Worm (Caenorhabditis elegans) whole organism, L3 larva: ENCODE measurements around the gene gfl-1.

Source experiments
- R02D3.7 ChIP-seq: fragments of 150-350 bp; optimal IDR thresholded peaks from 2 replicates; lab custom pipeline; 2014; ENCODE audit warnings: missing biosample characterization, missing genetic modification characterization
- aly-2 ChIP-seq: fragments of 150-350 bp; optimal IDR thresholded peaks from 2 replicates; lab custom pipeline; 2014; ENCODE audit warnings: missing biosample characterization, missing genetic modification characterization
- ama-1 ChIP-seq: fragments of 150-350 bp; optimal IDR thresholded peaks from 2 replicates; lab custom pipeline; 2018
- ceh-82 ChIP-seq: fragments of 150-350 bp; optimal IDR thresholded peaks from 2 replicates; lab custom pipeline; 2014; ENCODE audit warnings: missing biosample characterization, missing genetic modification characterization
- ceh-9 ChIP-seq: sonication (generic microtip); optimal IDR thresholded peaks from 2 replicates; lab custom pipeline; 2018; ENCODE audit warnings: missing biosample characterization, missing genetic modification characterization
- elt-1 ChIP-seq: fragments of 150-350 bp; optimal IDR thresholded peaks from 2 replicates; lab custom pipeline; 2014; ENCODE audit warnings: missing biosample characterization, missing genetic modification characterization
- elt-2 ChIP-seq: sonication (generic microtip); optimal IDR thresholded peaks from 2 replicates; lab custom pipeline; 2016; ENCODE audit warnings: missing genetic modification reagents, mild to moderate bottlenecking, missing genetic modification characterization, missing compliant biosample characterization
- elt-3 ChIP-seq, 3 experiments: fragments of 150-350 bp in 1 of 3; sonication (generic microtip) in 2 of 3; optimal IDR thresholded peaks; 2 replicates in 2 of 3; 4 replicates in 1 of 3; lab custom pipeline; 2014 to 2017; ENCODE audit warnings: missing biosample characterization in 3 of 3, missing genetic modification characterization in 3 of 3
- eor-1 ChIP-seq, 2 experiments: fragments of 150-350 bp; optimal IDR thresholded peaks; 2 replicates each; lab custom pipeline; 2014 to 2018; ENCODE audit warnings: missing biosample characterization in 2 of 2, missing genetic modification characterization in 2 of 2
- fkh-10 ChIP-seq: sonication (generic microtip); optimal IDR thresholded peaks from 2 replicates; lab custom pipeline; 2017; ENCODE audit warnings: missing biosample characterization, missing genetic modification reagents, missing genetic modification characterization
- hmg-11 ChIP-seq: sonication (generic microtip); optimal IDR thresholded peaks from 2 replicates; lab custom pipeline; 2016; ENCODE audit warnings: missing genetic modification characterization, missing compliant biosample characterization
- jun-1 ChIP-seq: fragments of 150-350 bp; optimal IDR thresholded peaks from 2 replicates; lab custom pipeline; 2014; ENCODE audit warnings: missing biosample characterization, missing genetic modification reagents, missing genetic modification characterization
- lin-15B ChIP-seq: fragments of 150-350 bp; optimal IDR thresholded peaks from 2 replicates; lab custom pipeline; 2014; ENCODE audit warnings: missing biosample characterization, missing genetic modification characterization
- lsy-12 ChIP-seq: sonication (generic microtip); optimal IDR thresholded peaks from 2 replicates; lab custom pipeline; 2016; ENCODE audit warnings: mild to moderate bottlenecking, missing genetic modification characterization, missing compliant biosample characterization
- mml-1 ChIP-seq: fragments of 150-350 bp; sonication (generic microtip); optimal IDR thresholded peaks from 3 replicates; lab custom pipeline; 2014; ENCODE audit warnings: missing biosample characterization, missing genetic modification characterization
- nfya-1 ChIP-seq: sonication (generic microtip); optimal IDR thresholded peaks from 2 replicates; lab custom pipeline; 2017; ENCODE audit warnings: missing genetic modification characterization, mild to moderate bottlenecking, missing compliant biosample characterization, antibody characterized with exemption, moderate library complexity; ENCODE audit not compliant: insufficient read depth
- nhr-11 ChIP-seq: fragments of 150-350 bp; optimal IDR thresholded peaks from 2 replicates; lab custom pipeline; 2014; ENCODE audit warnings: missing biosample characterization, missing genetic modification characterization
- nhr-12 ChIP-seq: fragments of 150-350 bp; optimal IDR thresholded peaks from 2 replicates; lab custom pipeline; 2014; ENCODE audit warnings: missing biosample characterization, missing genetic modification characterization
- nhr-23 ChIP-seq: fragments of 150-350 bp; optimal IDR thresholded peaks from 2 replicates; lab custom pipeline; 2014; ENCODE audit warnings: missing biosample characterization, missing genetic modification reagents, missing genetic modification characterization
- nhr-25 ChIP-seq: sonication (generic microtip); optimal IDR thresholded peaks from 2 replicates; lab custom pipeline; 2017; ENCODE audit warnings: missing biosample characterization, missing genetic modification characterization
- nhr-28 ChIP-seq: fragments of 150-350 bp; optimal IDR thresholded peaks from 2 replicates; lab custom pipeline; 2014; ENCODE audit warnings: missing biosample characterization, missing genetic modification characterization
- nhr-43 ChIP-seq: sonication (generic microtip); optimal IDR thresholded peaks from 2 replicates; lab custom pipeline; 2016; ENCODE audit warnings: mild to moderate bottlenecking, missing genetic modification characterization, missing compliant biosample characterization; ENCODE audit not compliant: poor library complexity, severe bottlenecking
- nhr-67 ChIP-seq: fragments of 150-350 bp; optimal IDR thresholded peaks from 2 replicates; lab custom pipeline; 2014; ENCODE audit warnings: missing biosample characterization, missing genetic modification characterization
- nhr-77 ChIP-seq: fragments of 150-350 bp; optimal IDR thresholded peaks from 2 replicates; lab custom pipeline; 2014; ENCODE audit warnings: missing biosample characterization, missing genetic modification characterization
- pha-4 ChIP-seq: fragments of 150-350 bp; optimal IDR thresholded peaks from 2 replicates; lab custom pipeline; 2014; ENCODE audit warnings: missing biosample characterization, missing genetic modification reagents, missing genetic modification characterization
- pqm-1 ChIP-seq: fragments of 150-350 bp; optimal IDR thresholded peaks from 2 replicates; lab custom pipeline; 2017; ENCODE audit warnings: missing biosample characterization, missing genetic modification characterization, inconsistent platforms
- skn-1 ChIP-seq: fragments of 150-350 bp; optimal IDR thresholded peaks from 2 replicates; lab custom pipeline; 2014; ENCODE audit warnings: missing biosample characterization, missing genetic modification characterization
- snpc-4 ChIP-seq: fragments of 150-350 bp; optimal IDR thresholded peaks from 2 replicates; lab custom pipeline; 2014; ENCODE audit warnings: missing biosample characterization, missing genetic modification characterization
- tbx-2 ChIP-seq: sonication (generic microtip); optimal IDR thresholded peaks from 2 replicates; lab custom pipeline; 2016; ENCODE audit warnings: mild to moderate bottlenecking, missing genetic modification characterization, missing compliant biosample characterization
- zag-1 ChIP-seq: fragments of 150-350 bp; optimal IDR thresholded peaks from 2 replicates; lab custom pipeline; 2014; ENCODE audit warnings: missing biosample characterization, missing genetic modification characterization

Gene gfl-1

DNA sequence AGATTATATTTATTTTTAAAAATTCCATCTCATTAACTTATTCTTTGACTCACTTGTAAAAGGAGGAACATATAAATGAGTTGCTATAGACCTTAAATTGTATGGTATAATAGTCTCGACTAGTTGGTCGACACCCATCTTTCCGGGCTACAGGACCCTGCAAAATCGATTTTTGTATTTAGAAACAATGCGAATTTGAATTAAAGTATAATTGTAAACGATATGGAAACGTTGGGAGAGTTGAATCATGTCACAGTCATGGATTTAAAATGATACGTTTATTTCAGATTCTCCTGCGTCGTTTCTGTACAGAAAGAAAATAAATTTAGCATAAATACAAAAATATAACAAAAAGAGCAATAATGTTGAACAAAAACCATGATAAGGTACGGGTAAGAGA is 42.0 kb upstream of the gfl-1 start, which contains the start of gene catp-8:
TSS of gene catp-8 (minus strand) at position 157 of the 400 bp plus-strand sequence.
- peak; percentile 73 for TF ChIP-seq ama-1 (lab: Kevin White, UChicago)
- TF ChIP-seq fkh-10 (GFP tag; lab: Kevin White, UChicago): no peak

DNA sequence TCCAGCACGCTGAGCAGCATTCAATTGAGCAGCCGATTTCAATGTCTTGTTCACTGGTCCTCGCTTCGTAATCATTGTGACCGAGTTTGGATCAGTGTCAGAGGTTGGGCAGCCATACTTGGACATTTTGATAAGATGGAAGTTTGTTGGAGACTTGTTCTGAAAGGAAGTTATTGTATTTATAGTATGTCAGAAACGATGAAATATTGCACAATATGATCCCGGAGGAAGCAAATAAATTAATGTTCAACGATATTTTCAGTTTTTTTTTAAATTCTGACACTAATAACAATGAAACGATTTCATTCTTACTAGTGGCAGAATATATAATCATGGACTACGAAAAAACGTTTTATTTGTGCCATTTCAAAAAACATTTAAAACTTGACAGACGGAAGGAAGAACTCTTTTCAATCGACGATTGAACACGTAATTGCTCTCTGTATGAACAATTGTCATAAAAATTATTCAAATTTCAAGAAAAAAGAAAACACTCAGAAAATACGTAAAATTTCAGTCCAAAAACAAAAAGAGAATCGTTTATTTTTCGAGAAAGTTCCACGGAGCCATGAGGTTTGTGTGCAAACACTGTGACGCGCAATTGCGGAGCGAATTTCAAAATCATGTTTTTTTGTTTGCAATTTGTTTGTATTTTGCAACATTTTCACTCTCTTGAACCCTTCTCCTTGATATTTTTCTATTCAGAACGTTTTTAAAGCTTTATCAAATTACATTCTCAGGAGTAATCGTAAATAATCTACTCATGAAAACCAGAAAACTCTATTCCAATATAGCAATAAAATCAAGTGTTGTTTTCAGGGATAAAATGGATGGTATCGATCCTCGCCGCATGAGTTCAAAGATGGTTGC is 40.8 kb upstream of the gfl-1 start, which contains the start of the genes mbf-1 and nse-4:
TSS of gene mbf-1 (minus strand) at position 343 of the 870 bp plus-strand sequence.
TSS of gene nse-4 (plus strand) at position 820 of the 870 bp plus-strand sequence.
- TF ChIP-seq hmg-11 (tag; lab: Kevin White, UChicago) (peak; percentile 46), ama-1 (lab: Kevin White, UChicago) (peak; percentile 53), mml-1 (tag; lab: Kevin White, UChicago) (no peak), skn-1 (tag; lab: Kevin White, UChicago) (peak; percentile 71), jun-1 (tag; lab: Kevin White, UChicago) (peak; percentile 53), nhr-23 (tag; lab: Kevin White, UChicago) (peak; percentile 52), R02D3.7 (tag; lab: Kevin White, UChicago) (no peak), snpc-4 (tag; lab: Kevin White, UChicago) (peak; percentile 28), nhr-11 (tag; lab: Kevin White, UChicago) (no peak), nhr-25 (tag; lab: Kevin White, UChicago) (peak; percentile 45), nfya-1 (peak; percentile 79), ceh-82 (no peak), lsy-12 (peak; percentile 31), lin-15B (tag; lab: Kevin White, UChicago) (peak; percentile 49), eor-1 (tag; optimal IDR thresholded peaks at IDR 0.05; lab: Kevin White, UChicago) (peak in 1 of 2 experiments; percentile 62), elt-2 (tag; lab: Kevin White, UChicago) (peak; percentile 38), pha-4 (tag; lab: Kevin White, UChicago) (peak; percentile 60), fkh-10 (GFP tag; lab: Kevin White, UChicago) (peak; percentile 45)

DNA sequence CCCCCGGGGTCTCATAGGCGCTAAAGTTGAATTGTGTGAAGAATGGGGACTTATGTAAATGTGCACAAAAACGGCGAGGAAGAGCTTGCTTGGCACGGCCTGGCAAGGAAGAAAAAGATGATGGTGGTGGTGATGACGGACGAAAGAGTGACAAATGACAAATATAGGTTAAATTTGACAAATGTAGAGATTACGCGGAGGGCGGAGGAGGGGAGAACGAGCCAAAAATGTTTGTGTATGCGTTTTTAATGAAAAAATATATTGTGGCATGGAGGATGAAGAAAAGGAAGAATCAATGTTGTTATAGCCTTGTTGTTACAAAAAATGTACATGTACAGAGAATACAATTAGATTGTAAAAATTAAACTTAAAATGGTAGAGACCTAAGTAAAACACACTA is 34.2 kb upstream of the gfl-1 start:
- TF ChIP-seq hmg-11 (tag; lab: Kevin White, UChicago): peak; percentile 5
- no peak for TF ChIP-seq ceh-9

DNA sequence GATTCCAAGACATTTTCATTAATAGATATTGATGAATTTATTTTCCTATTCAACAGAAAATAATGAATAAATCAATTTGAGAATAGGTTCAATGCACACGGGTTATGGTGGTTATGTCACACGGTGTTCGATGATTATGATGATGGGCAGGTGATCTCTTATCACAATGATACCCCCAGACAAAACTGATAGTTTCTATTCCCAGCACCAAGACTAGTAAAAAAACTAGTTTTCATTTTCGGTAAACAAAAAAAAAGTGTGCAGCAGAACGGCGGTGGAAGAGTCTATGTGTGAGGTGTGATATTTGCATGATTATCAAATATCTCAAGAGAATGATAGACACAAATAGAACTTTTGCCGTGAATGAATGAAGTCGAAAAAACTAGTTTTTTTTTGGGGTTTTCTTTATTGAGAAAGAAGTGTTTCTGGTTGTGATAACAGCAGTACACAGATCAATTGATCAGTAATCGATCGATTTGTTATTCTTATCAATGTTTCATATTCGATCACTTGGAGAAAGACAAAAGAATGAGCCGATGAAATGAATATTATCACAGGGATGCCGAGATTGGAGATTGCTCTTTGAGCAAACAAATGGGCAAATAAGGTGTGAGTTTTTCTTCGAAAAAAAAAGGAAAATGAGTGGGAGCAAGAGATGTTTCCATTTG is 33.1 kb upstream of the gfl-1 start:
- TF ChIP-seq mml-1 (tag; lab: Kevin White, UChicago): no peak
- no peak for TF ChIP-seq ceh-9
- peak; percentile 19 for TF ChIP-seq nhr-43 (tag; lab: Kevin White, UChicago)
- no peak for TF ChIP-seq tbx-2 (tag; lab: Kevin White, UChicago)
- peak; percentile 67 for TF ChIP-seq elt-2 (tag; lab: Kevin White, UChicago)
- TF ChIP-seq pqm-1: peak; percentile 55
- peak in 1 of 3 experiments; percentile 82 for TF ChIP-seq elt-3 (tag; optimal IDR thresholded peaks at IDR 0.05; lab: Kevin White, UChicago)
- TF ChIP-seq nhr-77: no peak

DNA sequence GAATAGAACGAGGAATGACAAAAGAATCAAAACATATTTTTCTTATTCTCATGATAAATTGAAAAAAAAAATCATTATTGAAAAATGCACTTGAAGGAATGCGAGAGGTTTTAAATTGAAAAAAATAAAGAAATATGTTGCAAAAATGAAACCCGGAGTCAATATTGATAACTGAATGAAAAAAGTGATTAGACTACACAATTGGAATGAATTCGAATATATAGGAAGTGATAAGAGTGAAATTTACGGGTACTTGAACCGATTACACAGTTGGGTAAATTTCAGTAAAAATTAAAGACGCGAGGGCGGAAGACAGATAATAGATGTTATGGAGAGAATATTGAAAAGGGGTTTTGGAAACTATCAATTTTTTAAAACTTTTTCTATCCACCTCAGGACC is 32.0 kb upstream of the gfl-1 start:
- TF ChIP-seq pha-4 (tag; lab: Kevin White, UChicago) (peak; percentile 44), aly-2 (tag; lab: Kevin White, UChicago) (no peak), nhr-28 (no peak), elt-3 (tag; optimal IDR thresholded peaks at IDR 0.05; lab: Kevin White, UChicago) (no peak), ceh-82 (no peak), nhr-67 (no peak), elt-2 (tag; lab: Kevin White, UChicago) (peak; percentile 86), nhr-12 (tag; lab: Kevin White, UChicago) (no peak), zag-1 (tag; lab: Kevin White, UChicago) (no peak), skn-1 (tag; lab: Kevin White, UChicago) (no peak), pqm-1 (peak; percentile 57), elt-1 (no peak), hmg-11 (tag; lab: Kevin White, UChicago) (no peak), snpc-4 (tag; lab: Kevin White, UChicago) (no peak), jun-1 (tag; lab: Kevin White, UChicago) (peak; percentile 46), ceh-9 (no peak)
- TF ChIP-seq, all 47 proteins: peak for 4
